Fruit fly (Drosophila melanogaster) Kc167 (cell line): ENCODE results near the gene CG15561.

ENCODE experiments used
- Myc ChIP-seq: fragments of >200 bp; optimal IDR thresholded peaks from 2 replicates; lab custom pipeline; 2017; ENCODE audit warnings: missing external identifiers
- Sin3A ChIP-seq: fragments of >200 bp; optimal IDR thresholded peaks from 2 replicates; lab custom pipeline; 2018; ENCODE audit warnings: missing external identifiers
- h ChIP-seq: fragments of >200 bp; optimal IDR thresholded peaks from 3 replicates; lab custom pipeline; 2018; ENCODE audit warnings: missing external identifiers
- insv ChIP-seq: fragments of >200 bp; optimal IDR thresholded peaks from 3 replicates; lab custom pipeline; 2018; ENCODE audit warnings: missing external identifiers
- psq ChIP-seq: fragments of >200 bp; optimal IDR thresholded peaks from 2 replicates; lab custom pipeline; 2017; ENCODE audit warnings: missing external identifiers
- ttk ChIP-seq: sonication (Bioruptor generic); optimal IDR thresholded peaks from 2 replicates; lab custom pipeline; 2017; ENCODE audit warnings: missing external identifiers

DNA sequence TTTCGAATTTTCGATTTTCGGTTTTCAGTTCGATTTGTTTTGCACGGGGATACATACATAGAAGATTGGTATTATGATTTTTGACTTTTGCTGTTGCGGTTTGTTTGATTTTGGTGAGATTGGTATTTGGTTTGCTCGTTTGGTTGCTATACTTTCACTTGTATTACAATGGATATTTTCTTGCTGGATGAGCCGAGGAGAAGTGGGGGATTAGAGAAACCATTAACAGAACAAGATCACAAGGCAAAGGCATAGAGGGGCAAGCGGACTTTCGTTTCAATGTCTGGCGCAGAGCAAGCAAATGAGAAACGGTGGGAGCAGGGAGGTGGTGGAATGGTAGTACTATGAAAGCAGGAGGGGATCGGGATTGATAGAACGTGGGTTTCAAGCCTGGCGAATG is 16.5 kb upstream of the CG15561 start, which contains the start of gene CG15563:
- TF ChIP-seq Sin3A (lab: Kevin White, UChicago) (no peak), Myc (lab: Kevin White, UChicago) (no peak), insv (lab: Kevin White, UChicago) (no peak), h (lab: Kevin White, UChicago) (no peak), psq (no peak), ttk (lab: Kevin White, UChicago) (no peak)
